Fruit fly (Drosophila melanogaster): ENCODE data around the gene CG31294.

CG31294 gene

DNA sequence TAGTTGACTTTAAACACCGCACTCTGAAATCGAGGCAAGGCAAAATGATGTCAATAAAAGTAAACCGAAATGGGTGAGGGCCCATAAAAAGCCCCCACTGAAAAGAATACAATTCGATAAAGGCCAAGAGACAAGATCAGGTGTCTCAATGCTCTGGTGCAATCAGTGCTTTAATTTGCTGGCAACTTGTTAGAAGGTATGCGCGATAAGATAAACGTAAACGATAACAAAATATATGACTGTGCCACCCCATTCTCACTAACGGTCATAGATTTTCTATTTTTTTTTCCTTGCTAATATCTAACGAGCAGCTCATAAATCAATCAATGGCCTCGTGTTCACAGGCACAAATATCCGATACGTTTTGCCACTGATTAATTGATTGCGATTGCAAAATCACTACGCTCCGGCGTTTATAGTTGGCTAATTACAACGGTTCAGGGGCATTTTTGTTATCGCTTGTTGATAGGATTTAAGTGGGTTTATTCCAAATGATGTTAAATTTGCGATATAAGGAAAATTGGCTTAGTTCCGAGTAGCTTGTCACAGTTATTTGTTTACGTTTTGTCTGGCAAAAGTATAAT is 19.8 kb downstream of the CG31294 start:
- no peak for TF ChIP-seq toe (GFP tag; optimal IDR thresholded peaks at IDR 0.05)
- no peak for TF ChIP-seq CG7101 (tag; optimal IDR thresholded peaks at IDR 0.05)
- TF ChIP-seq bab1 (GFP tag; optimal IDR thresholded peaks at IDR 0.05) = no peak
- no peak for TF ChIP-seq cnc (optimal IDR thresholded peaks at IDR 0.05)
- TF ChIP-seq CG7045 (GFP tag; optimal IDR thresholded peaks at IDR 0.05) = peak; percentile 35
- peak; percentile 1 for TF ChIP-seq CG14711 (tag; optimal IDR thresholded peaks at IDR 0.05)
- no peak for TF ChIP-seq pad (GFP tag; optimal IDR thresholded peaks at IDR 0.05)
- TF ChIP-seq Mnt (GFP tag; optimal IDR thresholded peaks at IDR 0.05) = no peak
- TF ChIP-seq CG12768 (GFP tag; optimal IDR thresholded peaks at IDR 0.05) = peak; percentile 10
- no peak for TF ChIP-seq CG1620 (GFP tag; optimal IDR thresholded peaks at IDR 0.05)
- no peak for TF ChIP-seq Hr96 (GFP tag; optimal IDR thresholded peaks at IDR 0.05)
- TF ChIP-seq Crg-1 (GFP tag; optimal IDR thresholded peaks at IDR 0.05) = no peak
- TF ChIP-seq cic (GFP tag; optimal IDR thresholded peaks at IDR 0.05) = peak; percentile 78
- peak; percentile 7 for TF ChIP-seq ovo (GFP tag; optimal IDR thresholded peaks at IDR 0.05)
- no peak for TF ChIP-seq tj (GFP tag; optimal IDR thresholded peaks at IDR 0.05)
- no peak for TF ChIP-seq CG5204 (GFP tag; optimal IDR thresholded peaks at IDR 0.05)
- TF ChIP-seq kay (GFP tag; ENCODE audit: borderline replicate concordance) = peak; percentile 90
- TF ChIP-seq CG11617 (GFP tag; optimal IDR thresholded peaks at IDR 0.05) = no peak
- TF ChIP-seq CG33017 (tag; optimal IDR thresholded peaks at IDR 0.05) = peak; percentile 33
- TF ChIP-seq Clk (GFP tag; optimal IDR thresholded peaks at IDR 0.05) = no peak

DNA sequence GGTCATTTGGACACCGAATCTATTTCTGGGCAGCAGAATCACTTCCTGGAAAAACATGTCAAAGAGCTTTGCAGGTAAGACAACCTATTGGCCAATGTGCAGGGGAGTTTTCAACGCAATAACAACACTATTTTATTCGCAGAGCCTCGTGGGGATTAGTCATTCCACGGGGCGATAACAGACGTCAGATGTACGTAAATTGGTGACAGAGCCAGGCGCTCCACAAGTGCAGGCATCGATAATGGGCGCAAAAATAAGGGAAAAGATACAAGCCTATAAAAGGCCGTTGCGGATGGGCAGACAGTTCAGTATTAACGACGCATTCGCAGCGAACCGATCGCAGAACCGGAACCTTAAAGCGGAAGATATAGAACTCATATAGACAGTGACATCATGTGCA is 21.4 kb downstream of the CG31294 start, which contains the start of gene CG5399:
CG5399 (plus strand) TSS at position 301 of the 400 bp plus-strand sequence.
- TF ChIP-seq cnc (optimal IDR thresholded peaks at IDR 0.05) (no peak), CG14711 (tag; optimal IDR thresholded peaks at IDR 0.05) (no peak), bab1 (GFP tag; optimal IDR thresholded peaks at IDR 0.05) (no peak), pad (GFP tag; optimal IDR thresholded peaks at IDR 0.05) (no peak), Hr96 (GFP tag; optimal IDR thresholded peaks at IDR 0.05) (no peak), kay (GFP tag; ENCODE audit: borderline replicate concordance) (no peak), tj (GFP tag; optimal IDR thresholded peaks at IDR 0.05) (no peak), CG33017 (tag; optimal IDR thresholded peaks at IDR 0.05) (no peak), Crg-1 (GFP tag; optimal IDR thresholded peaks at IDR 0.05) (no peak), CG12768 (GFP tag; optimal IDR thresholded peaks at IDR 0.05) (no peak), CG7045 (GFP tag; optimal IDR thresholded peaks at IDR 0.05) (no peak)

DNA sequence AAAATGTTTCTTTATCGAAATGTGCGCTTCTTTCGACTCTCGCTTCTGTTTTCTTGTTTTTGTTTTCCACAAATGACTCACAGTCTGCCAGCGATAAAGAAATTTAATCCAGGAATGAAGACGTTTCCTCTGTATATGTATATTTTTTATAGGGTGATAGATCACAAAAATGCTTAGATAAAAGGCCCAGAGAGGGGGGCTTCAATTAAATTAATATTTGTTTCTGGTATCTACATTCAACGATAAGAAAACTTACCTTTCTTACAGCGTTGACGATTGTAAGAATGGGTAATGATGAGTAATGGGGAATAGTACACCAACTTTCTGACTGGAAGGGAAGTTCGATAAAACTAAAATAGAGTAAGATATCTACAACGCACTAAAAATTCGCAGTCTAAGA is 22.1 kb downstream of the CG31294 start:
- no peak for TF ChIP-seq Hr96 (GFP tag; optimal IDR thresholded peaks at IDR 0.05)
- TF ChIP-seq CG12768 (GFP tag; optimal IDR thresholded peaks at IDR 0.05) = no peak
- no peak for TF ChIP-seq Crg-1 (GFP tag; optimal IDR thresholded peaks at IDR 0.05)
- TF ChIP-seq Clk (GFP tag; optimal IDR thresholded peaks at IDR 0.05) = no peak
- no peak for TF ChIP-seq pad (GFP tag; optimal IDR thresholded peaks at IDR 0.05)
- no peak for TF ChIP-seq CG7045 (GFP tag; optimal IDR thresholded peaks at IDR 0.05)
- no peak for TF ChIP-seq kay (GFP tag; ENCODE audit: borderline replicate concordance)
- TF ChIP-seq bab1 (GFP tag; optimal IDR thresholded peaks at IDR 0.05) = no peak
- no peak for TF ChIP-seq CG7101 (tag; optimal IDR thresholded peaks at IDR 0.05)
- TF ChIP-seq CG5204 (GFP tag; optimal IDR thresholded peaks at IDR 0.05) = no peak

DNA sequence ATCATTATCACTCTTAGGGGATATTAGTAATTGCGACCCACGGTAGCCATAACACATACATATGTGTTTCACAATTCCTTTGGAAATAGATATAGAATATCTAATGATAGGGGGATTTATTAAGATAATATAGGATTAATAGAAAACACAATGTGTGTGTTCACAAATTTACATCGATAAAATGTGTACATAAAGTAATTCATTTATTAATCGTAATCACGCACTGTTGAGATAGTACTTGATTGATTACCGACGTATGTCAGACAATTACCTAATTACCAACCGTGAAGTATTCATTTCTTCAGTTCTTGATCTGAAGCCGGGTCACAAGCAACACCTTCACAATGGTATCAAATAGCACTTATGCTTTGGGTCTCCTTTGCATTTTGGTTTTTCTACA is 23.6 kb downstream of the CG31294 start, which contains the start of gene CG31446:
CG31446 (plus strand) TSS at position 301 of the 400 bp plus-strand sequence.
- no peak for TF ChIP-seq cic (GFP tag; optimal IDR thresholded peaks at IDR 0.05)
- no peak for TF ChIP-seq Mnt (GFP tag; optimal IDR thresholded peaks at IDR 0.05)
- TF ChIP-seq CG7045 (GFP tag; optimal IDR thresholded peaks at IDR 0.05) = no peak
- no peak for TF ChIP-seq ovo (GFP tag; optimal IDR thresholded peaks at IDR 0.05)
- TF ChIP-seq CG5204 (GFP tag; optimal IDR thresholded peaks at IDR 0.05) = no peak
- no peak for TF ChIP-seq CG33017 (tag; optimal IDR thresholded peaks at IDR 0.05)
- TF ChIP-seq Crg-1 (GFP tag; optimal IDR thresholded peaks at IDR 0.05) = no peak
- TF ChIP-seq Hr96 (GFP tag; optimal IDR thresholded peaks at IDR 0.05) = no peak

DNA sequence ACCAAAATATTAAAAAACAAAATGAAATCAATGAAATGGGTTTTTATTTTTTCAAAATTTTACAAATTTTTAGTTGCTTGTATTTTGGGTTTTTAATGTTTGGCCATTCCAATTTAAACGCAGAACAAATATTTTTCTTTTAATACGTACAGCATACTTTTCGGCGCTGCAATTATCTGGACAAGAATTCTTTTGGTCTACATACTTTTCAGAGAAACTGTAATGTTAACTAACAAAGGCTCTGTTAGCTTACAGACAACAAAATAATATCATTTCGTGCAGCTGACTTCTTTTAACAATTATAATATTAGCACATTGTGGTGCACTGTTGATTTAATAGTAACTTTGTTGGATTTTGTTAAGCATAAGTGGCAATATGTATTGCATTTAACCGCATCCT is 27.9 kb downstream of the CG31294 start:
- TF ChIP-seq kay (GFP tag; ENCODE audit: borderline replicate concordance) (no peak), CG7101 (tag; optimal IDR thresholded peaks at IDR 0.05) (no peak), CG11617 (GFP tag; optimal IDR thresholded peaks at IDR 0.05) (no peak), toe (GFP tag; optimal IDR thresholded peaks at IDR 0.05) (no peak), CG1620 (GFP tag; optimal IDR thresholded peaks at IDR 0.05) (no peak), CG5204 (GFP tag; optimal IDR thresholded peaks at IDR 0.05) (no peak)

DNA sequence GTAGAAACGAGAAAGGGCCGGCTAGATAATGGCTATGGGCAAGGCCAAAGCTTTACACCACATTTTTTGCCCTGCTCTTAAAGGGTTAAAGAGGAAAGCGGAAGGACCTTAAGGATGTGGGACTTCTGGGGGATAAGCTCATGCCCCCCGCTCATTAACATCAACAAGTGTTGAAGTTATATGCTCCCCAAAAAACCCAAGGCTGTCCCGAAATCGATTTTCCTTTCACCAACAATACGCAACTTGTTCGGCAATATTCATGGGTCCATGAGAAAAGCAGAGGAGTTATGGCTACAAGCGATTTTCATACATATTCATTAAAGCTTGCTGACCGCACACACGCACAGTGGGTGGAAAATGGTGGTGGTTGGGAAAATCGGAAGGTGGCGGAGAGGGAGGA is 35.7 kb downstream of the CG31294 start:
- TF ChIP-seq CG14711 (tag; optimal IDR thresholded peaks at IDR 0.05) = no peak
- TF ChIP-seq CG11617 (GFP tag; optimal IDR thresholded peaks at IDR 0.05) = no peak

DNA sequence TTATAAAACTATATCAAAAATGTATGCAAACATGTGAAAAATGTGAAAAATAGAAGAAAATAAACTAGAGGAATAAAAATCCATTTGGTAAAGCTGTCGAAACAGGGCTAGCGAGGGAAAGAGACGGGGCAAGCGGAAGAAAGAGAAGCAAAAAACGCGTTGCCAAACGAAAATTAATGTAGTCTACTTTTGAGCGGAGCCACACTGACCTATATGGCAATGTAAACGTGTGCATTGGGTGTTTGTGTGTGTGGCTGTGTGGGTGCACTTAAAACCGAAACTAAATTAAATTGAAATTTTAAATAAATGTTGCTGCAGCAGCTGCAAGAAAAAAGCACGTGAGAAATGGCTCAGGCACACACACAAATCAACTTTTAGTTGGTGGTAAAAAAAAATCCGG is 36.4 kb downstream of the CG31294 start:
- no peak for TF ChIP-seq pad (GFP tag; optimal IDR thresholded peaks at IDR 0.05)
- no peak for TF ChIP-seq CG11617 (GFP tag; optimal IDR thresholded peaks at IDR 0.05)
- TF ChIP-seq cnc (optimal IDR thresholded peaks at IDR 0.05) = no peak
- no peak for TF ChIP-seq Hr96 (GFP tag; optimal IDR thresholded peaks at IDR 0.05)
- TF ChIP-seq Clk (GFP tag; optimal IDR thresholded peaks at IDR 0.05) = no peak
- no peak for TF ChIP-seq CG33017 (tag; optimal IDR thresholded peaks at IDR 0.05)
- TF ChIP-seq CG14711 (tag; optimal IDR thresholded peaks at IDR 0.05) = no peak
- no peak for TF ChIP-seq bab1 (GFP tag; optimal IDR thresholded peaks at IDR 0.05)
- no peak for TF ChIP-seq Mnt (GFP tag; optimal IDR thresholded peaks at IDR 0.05)
- TF ChIP-seq tj (GFP tag; optimal IDR thresholded peaks at IDR 0.05) = no peak
- no peak for TF ChIP-seq ovo (GFP tag; optimal IDR thresholded peaks at IDR 0.05)
- TF ChIP-seq CG12768 (GFP tag; optimal IDR thresholded peaks at IDR 0.05) = no peak
- no peak for TF ChIP-seq CG1620 (GFP tag; optimal IDR thresholded peaks at IDR 0.05)
- no peak for TF ChIP-seq CG7101 (tag; optimal IDR thresholded peaks at IDR 0.05)
